Fruit fly (Drosophila melanogaster): ENCODE data around the gene CG3792.

Gene CG3792

dm6 chr2L:5004677-5005463 is 27.8 kb downstream of the CG3792 start (continued):
- peak; percentile 86 for TF ChIP-seq Gug (GFP tag; IDR thresholded peaks at IDR 0.05)
- peak; percentile 91 for TF ChIP-seq CG3919 (GFP tag; optimal IDR thresholded peaks at IDR 0.05)
- TF ChIP-seq Sox102F (GFP tag; optimal IDR thresholded peaks at IDR 0.05): peak; percentile 89
- peak; percentile 82 for TF ChIP-seq Ets21C (GFP tag; optimal IDR thresholded peaks at IDR 0.05)
- peak; percentile 87 for TF ChIP-seq net (GFP tag; optimal IDR thresholded peaks at IDR 0.05)
- peak; percentile 91 for TF ChIP-seq achi (GFP tag; optimal IDR thresholded peaks at IDR 0.05)
- TF ChIP-seq spab (GFP tag; optimal IDR thresholded peaks at IDR 0.05): peak; percentile 82
- peak; percentile 83 for TF ChIP-seq CG11762 (GFP tag; optimal IDR thresholded peaks at IDR 0.05; ENCODE audit: insufficient read depth)
- peak; percentile 91 for TF ChIP-seq pdm3 (GFP tag; optimal IDR thresholded peaks at IDR 0.05)
- peak; percentile 90 for TF ChIP-seq OdsH (GFP tag; optimal IDR thresholded peaks at IDR 0.05)
- TF ChIP-seq CG6808 (GFP tag; optimal IDR thresholded peaks at IDR 0.05): peak; percentile 82
- peak; percentile 88 for TF ChIP-seq acj6 (GFP tag; optimal IDR thresholded peaks at IDR 0.05)
- peak; percentile 82 for TF ChIP-seq Sox15 (GFP tag; optimal IDR thresholded peaks at IDR 0.05)
- TF ChIP-seq Blimp-1 (GFP tag; optimal IDR thresholded peaks at IDR 0.05): peak; percentile 47
- peak; percentile 90 for TF ChIP-seq Ets96B (tag; optimal IDR thresholded peaks at IDR 0.05)
- TF ChIP-seq cyc (GFP tag; optimal IDR thresholded peaks at IDR 0.05): peak; percentile 88
- peak; percentile 94 for TF ChIP-seq svp (GFP tag)
- TF ChIP-seq esn (GFP tag; optimal IDR thresholded peaks at IDR 0.05): peak; percentile 91
- peak; percentile 74 for TF ChIP-seq CG6276 (GFP tag; optimal IDR thresholded peaks at IDR 0.05)
- TF ChIP-seq Hr39 (GFP tag; optimal IDR thresholded peaks at IDR 0.05): peak; percentile 91
- peak; percentile 84 for TF ChIP-seq Smox (GFP tag; optimal IDR thresholded peaks at IDR 0.05)
- peak; percentile 60 for TF ChIP-seq dac (GFP tag; optimal IDR thresholded peaks at IDR 0.05)
- TF ChIP-seq CG8319 (GFP tag; optimal IDR thresholded peaks at IDR 0.05): peak; percentile 86

dm6 chr2L:5005464-5005764 is 28.3 kb downstream of the CG3792 start:
- TF ChIP-seq Hr38 (GFP tag; optimal IDR thresholded peaks at IDR 0.05) (no peak), CG7368 (GFP tag; optimal IDR thresholded peaks at IDR 0.05) (no peak), spab (GFP tag; optimal IDR thresholded peaks at IDR 0.05) (no peak), CG1621 (tag; optimal IDR thresholded peaks at IDR 0.05) (no peak), CG16779 (tag; optimal IDR thresholded peaks at IDR 0.05) (no peak), Hr39 (GFP tag; optimal IDR thresholded peaks at IDR 0.05) (no peak), topi (GFP tag; optimal IDR thresholded peaks at IDR 0.05) (no peak), Sox14 (GFP tag; optimal IDR thresholded peaks at IDR 0.05) (no peak), CG8119 (GFP tag; IDR thresholded peaks at IDR 0.05) (no peak), pdm3 (GFP tag; optimal IDR thresholded peaks at IDR 0.05) (no peak), CG3032 (tag; optimal IDR thresholded peaks at IDR 0.05) (no peak)

DNA sequence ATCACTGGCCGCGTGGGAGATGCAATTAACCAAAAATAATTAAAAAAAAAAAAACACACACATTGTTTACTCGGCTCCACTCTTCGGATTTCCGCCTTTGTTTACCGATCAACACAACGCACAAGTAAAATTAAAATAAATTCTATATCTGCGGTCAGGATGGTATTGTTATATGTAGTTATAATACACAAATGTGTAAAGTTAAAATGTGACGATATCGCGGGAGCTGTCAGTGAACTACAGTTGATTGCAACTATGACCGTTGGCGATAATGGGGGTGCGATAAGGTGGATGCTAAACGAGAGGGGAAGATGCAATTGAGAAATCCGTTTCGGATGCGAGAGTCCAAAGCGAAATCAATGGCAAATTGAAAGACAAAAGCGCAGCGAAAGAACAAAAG is 29.2 kb downstream of the CG3792 start:
- TF ChIP-seq eg (GFP tag; IDR thresholded peaks at IDR 0.05): no peak
- no peak for TF ChIP-seq Eip75B (GFP tag; optimal IDR thresholded peaks at IDR 0.05)
- no peak for TF ChIP-seq CG15336 (GFP tag; IDR thresholded peaks at IDR 0.05)
- TF ChIP-seq OdsH (GFP tag; optimal IDR thresholded peaks at IDR 0.05): no peak
- no peak for TF ChIP-seq CG7368 (GFP tag; optimal IDR thresholded peaks at IDR 0.05)
- TF ChIP-seq acj6 (GFP tag; optimal IDR thresholded peaks at IDR 0.05): no peak
- TF ChIP-seq dac (GFP tag; optimal IDR thresholded peaks at IDR 0.05): no peak
- TF ChIP-seq svp (GFP tag): peak; percentile 70
- TF ChIP-seq CG3919 (GFP tag; optimal IDR thresholded peaks at IDR 0.05): no peak
- no peak for TF ChIP-seq CG3032 (tag; optimal IDR thresholded peaks at IDR 0.05)
- peak; percentile 10 for TF ChIP-seq vri (GFP tag; optimal IDR thresholded peaks at IDR 0.05)
- peak; percentile 70 for TF ChIP-seq Eip78C (GFP tag)
- TF ChIP-seq dsx (GFP tag; optimal IDR thresholded peaks at IDR 0.05; ENCODE audit: poor library complexity, severe bottlenecking): no peak
- TF ChIP-seq CG8319 (GFP tag; optimal IDR thresholded peaks at IDR 0.05): no peak

Measured in whole organism, prepupa.